Worm (Caenorhabditis elegans) whole organism, young adult: ENCODE results near the gene srv-24.

Experiments used
- B0019.2 ChIP-seq: fragments of 200-800 bp; sonication (Bioruptor generic); conservative IDR thresholded peaks from 2 replicates; pipeline ENCODE4 v1.3.6; 2022; ENCODE audit warnings: missing genetic modification reagents, missing genetic modification characterization, missing compliant biosample characterization
- B0035.1 ChIP-seq: sonication (generic microtip); optimal IDR thresholded peaks from 2 replicates; lab custom pipeline; 2016; ENCODE audit warnings: missing genetic modification characterization, mild to moderate bottlenecking, missing compliant biosample characterization, missing genotype, missing genetic modification reagents
- C06A6.2 ChIP-seq: fragments of 200-800 bp; sonication (Bioruptor generic); conservative IDR thresholded peaks from 2 replicates; pipeline ENCODE4 v1.3.6; 2022; ENCODE audit warnings: missing genetic modification characterization, missing compliant biosample characterization
- F33H1.4 ChIP-seq: fragments of 200-800 bp; sonication (Bioruptor generic); IDR thresholded peaks from 2 replicates; pipeline ENCODE4 v1.3.6; 2022; ENCODE audit warnings: missing genetic modification reagents, missing genetic modification characterization, missing compliant biosample characterization
- F39B2.1 ChIP-seq: fragments of 200-800 bp; sonication (Bioruptor generic); IDR thresholded peaks from 2 replicates; pipeline ENCODE4 v1.3.6; 2022; ENCODE audit warnings: missing genetic modification reagents, missing genetic modification characterization, missing compliant biosample characterization
- F57C9.4 ChIP-seq: sonication (generic microtip); optimal IDR thresholded peaks from 2 replicates; lab custom pipeline; 2017; ENCODE audit warnings: mild to moderate bottlenecking, missing genetic modification characterization, missing compliant biosample characterization
- T07F8.4 ChIP-seq: sonication (generic microtip); optimal IDR thresholded peaks from 2 replicates; lab custom pipeline; 2016; ENCODE audit warnings: mild to moderate bottlenecking, missing genetic modification characterization, moderate library complexity, missing compliant biosample characterization
- Y56A3A.18 ChIP-seq: fragments of 200-800 bp; sonication (Bioruptor generic); IDR thresholded peaks from 2 replicates; pipeline ENCODE4 v1.3.6; 2022; ENCODE audit warnings: missing genetic modification reagents, missing genetic modification characterization, missing compliant biosample characterization
- Y95B8A.8 ChIP-seq: fragments of 200-800 bp; sonication (Bioruptor generic); IDR thresholded peaks from 2 replicates; pipeline ENCODE4 v1.3.6; 2022; ENCODE audit warnings: missing genetic modification reagents, missing genetic modification characterization, missing compliant biosample characterization
- akir-1 ChIP-seq: fragments of 200-800 bp; sonication (Bioruptor generic); optimal IDR thresholded peaks from 2 replicates; lab custom pipeline; 2018; ENCODE audit warnings: mild to moderate bottlenecking, missing genetic modification characterization, moderate library complexity, missing compliant biosample characterization
- aptf-2 ChIP-seq: fragments of 200-800 bp; sonication (Bioruptor generic); conservative IDR thresholded peaks from 2 replicates; pipeline ENCODE4 v1.3.6; 2022; ENCODE audit warnings: missing genetic modification reagents, missing genetic modification characterization, missing compliant biosample characterization
- aptf-3 ChIP-seq: fragments of 200-800 bp; sonication (Bioruptor generic); IDR thresholded peaks from 2 replicates; pipeline ENCODE4 v1.3.6; 2022; ENCODE audit warnings: missing genetic modification characterization, missing compliant biosample characterization
- atf-7 ChIP-seq: sonication (generic microtip); optimal IDR thresholded peaks from 2 replicates; lab custom pipeline; 2017; ENCODE audit warnings: mild to moderate bottlenecking, missing genetic modification characterization, missing compliant biosample characterization
- attf-3 ChIP-seq: fragments of 200-800 bp; sonication (Bioruptor generic); conservative IDR thresholded peaks from 2 replicates; pipeline ENCODE4 v1.3.6; 2022; ENCODE audit warnings: missing genetic modification reagents, missing genetic modification characterization, missing compliant biosample characterization
- attf-6 ChIP-seq: fragments of 200-800 bp; sonication (Bioruptor generic); IDR thresholded peaks from 2 replicates; pipeline ENCODE4 v1.3.6; 2022; ENCODE audit warnings: missing genetic modification reagents, missing genetic modification characterization, missing compliant biosample characterization
- ccch-3 ChIP-seq: fragments of 200-800 bp; sonication (Bioruptor generic); optimal IDR thresholded peaks from 2 replicates; lab custom pipeline; 2018; ENCODE audit warnings: mild to moderate bottlenecking, missing genetic modification characterization, missing compliant biosample characterization
- cebp-1 ChIP-seq, 2 experiments: fragments of 200-800 bp in 1 of 2; sonication (Bioruptor generic) in 1 of 2; sonication (generic microtip) in 1 of 2; IDR thresholded peaks in 1 of 2; optimal IDR thresholded peaks in 1 of 2; 2 replicates each; pipeline versions ENCODE4 v1.3.6 to Lab custom; 2017 to 2022; ENCODE audit warnings: missing compliant biosample characterization in 2 of 2, missing genetic modification characterization in 2 of 2, mild to moderate bottlenecking in 1 of 2, missing genetic modification reagents in 1 of 2, moderate library complexity in 1 of 2
- ceh-100 ChIP-seq: fragments of 200-800 bp; sonication (Bioruptor generic); IDR thresholded peaks from 2 replicates; pipeline ENCODE4 v1.3.6; 2022; ENCODE audit warnings: missing genetic modification reagents, missing genetic modification characterization, missing compliant biosample characterization
- ceh-58 ChIP-seq: fragments of 200-800 bp; sonication (Bioruptor generic); IDR thresholded peaks from 2 replicates; pipeline ENCODE4 v1.3.6; 2022; ENCODE audit warnings: missing genetic modification characterization, missing compliant biosample characterization
- chd-7 ChIP-seq: sonication (generic microtip); optimal IDR thresholded peaks from 2 replicates; lab custom pipeline; 2016; ENCODE audit warnings: mild to moderate bottlenecking, missing genetic modification characterization, moderate library complexity, missing compliant biosample characterization
- dpff-1 ChIP-seq: sonication (generic microtip); optimal IDR thresholded peaks from 2 replicates; lab custom pipeline; 2017; ENCODE audit warnings: mild to moderate bottlenecking, missing genetic modification characterization, missing compliant biosample characterization
- dpl-1 ChIP-seq: fragments of 150-350 bp; optimal IDR thresholded peaks from 2 replicates; lab custom pipeline; 2014; ENCODE audit warnings: missing biosample characterization, missing genetic modification reagents, missing genetic modification characterization
- egl-18 ChIP-seq: fragments of 200-800 bp; sonication (Bioruptor generic); IDR thresholded peaks from 2 replicates; pipeline ENCODE4 v1.3.6; 2022; ENCODE audit warnings: missing genetic modification reagents, missing genetic modification characterization, missing compliant biosample characterization
- him-1 ChIP-seq: sonication (generic microtip); optimal IDR thresholded peaks from 2 replicates; lab custom pipeline; 2016; ENCODE audit warnings: missing genotype, missing genetic modification reagents, missing genetic modification characterization, missing compliant biosample characterization
- hmg-20 ChIP-seq: fragments of 200-800 bp; sonication (Bioruptor generic); IDR thresholded peaks from 2 replicates; pipeline ENCODE4 v1.3.6; 2022; ENCODE audit warnings: missing genetic modification reagents, missing genetic modification characterization, missing compliant biosample characterization
- hsf-1 ChIP-seq: fragments of 200-800 bp; sonication (Bioruptor generic); IDR thresholded peaks from 2 replicates; pipeline ENCODE4 v1.3.6; 2022; ENCODE audit warnings: missing genetic modification reagents, missing genetic modification characterization, missing compliant biosample characterization
- lag-1 ChIP-seq: fragments of 200-800 bp; sonication (Bioruptor generic); IDR thresholded peaks from 2 replicates; pipeline ENCODE4 v1.3.6; 2022; ENCODE audit warnings: missing genetic modification reagents, missing genetic modification characterization, missing compliant biosample characterization
- let-607 ChIP-seq, 2 experiments: fragments of 200-800 bp in 1 of 2; sonication (Bioruptor generic) in 1 of 2; sonication (generic microtip) in 1 of 2; optimal IDR thresholded peaks; 2 replicates each; lab custom pipeline; 2016 to 2018; ENCODE audit warnings: mild to moderate bottlenecking in 2 of 2, missing compliant biosample characterization in 2 of 2, missing genetic modification characterization in 2 of 2, moderate library complexity in 2 of 2, missing genotype in 1 of 2
- lin-26 ChIP-seq: fragments of 200-800 bp; sonication (Bioruptor generic); IDR thresholded peaks from 2 replicates; pipeline ENCODE4 v1.3.6; 2022; ENCODE audit warnings: missing genetic modification reagents, missing genetic modification characterization, missing compliant biosample characterization
- lsl-1 ChIP-seq: fragments of 200-800 bp; sonication (Bioruptor generic); optimal IDR thresholded peaks from 2 replicates; lab custom pipeline; 2018; ENCODE audit warnings: mild to moderate bottlenecking, missing genetic modification characterization, moderate library complexity, missing compliant biosample characterization
- mxl-1 ChIP-seq: sonication (generic microtip); optimal IDR thresholded peaks from 2 replicates; lab custom pipeline; 2016; ENCODE audit warnings: missing genetic modification characterization, missing compliant biosample characterization
- nhr-120 ChIP-seq: fragments of 200-800 bp; sonication (Bioruptor generic); IDR thresholded peaks from 2 replicates; pipeline ENCODE4 v1.3.6; 2022; ENCODE audit warnings: missing genetic modification characterization, missing compliant biosample characterization
- nhr-179 ChIP-seq: sonication (generic microtip); optimal IDR thresholded peaks from 2 replicates; lab custom pipeline; 2016; ENCODE audit warnings: mild to moderate bottlenecking, missing genetic modification characterization, missing compliant biosample characterization
- pha-4 ChIP-seq: fragments of 150-350 bp; sonication (generic microtip); optimal IDR thresholded peaks from 2 replicates; lab custom pipeline; 2014; ENCODE audit warnings: missing biosample characterization, missing genetic modification reagents, missing genetic modification characterization
- rec-8 ChIP-seq, 2 experiments: sonication (generic microtip); optimal IDR thresholded peaks; 2 replicates each; lab custom pipeline; 2016; ENCODE audit warnings: mild to moderate bottlenecking in 2 of 2, missing genetic modification characterization in 2 of 2, missing genetic modification reagents in 2 of 2, missing genotype in 2 of 2, missing biosample characterization in 1 of 2, missing compliant biosample characterization in 1 of 2, moderate library complexity in 1 of 2
- repo-1 ChIP-seq: sonication (generic microtip); optimal IDR thresholded peaks from 2 replicates; lab custom pipeline; 2017; ENCODE audit warnings: mild to moderate bottlenecking, missing genetic modification characterization, missing compliant biosample characterization
- somi-1 ChIP-seq: fragments of 200-800 bp; sonication (Bioruptor generic); optimal IDR thresholded peaks from 2 replicates; lab custom pipeline; 2018; ENCODE audit warnings: mild to moderate bottlenecking, missing genetic modification characterization, missing compliant biosample characterization
- ztf-18 ChIP-seq: sonication (generic microtip); optimal IDR thresholded peaks from 2 replicates; lab custom pipeline; 2016; ENCODE audit warnings: missing genotype, mild to moderate bottlenecking, missing genetic modification characterization, missing compliant biosample characterization
- ztf-25 ChIP-seq: fragments of 200-800 bp; sonication (Bioruptor generic); IDR thresholded peaks from 2 replicates; pipeline ENCODE4 v1.3.6; 2022; ENCODE audit warnings: missing genetic modification reagents, missing genetic modification characterization, missing compliant biosample characterization
- ztf-3 ChIP-seq: fragments of 200-800 bp; sonication (Bioruptor generic); optimal IDR thresholded peaks from 2 replicates; lab custom pipeline; 2018; ENCODE audit warnings: mild to moderate bottlenecking, missing genetic modification characterization, missing compliant biosample characterization

The srv-24 gene

DNA sequence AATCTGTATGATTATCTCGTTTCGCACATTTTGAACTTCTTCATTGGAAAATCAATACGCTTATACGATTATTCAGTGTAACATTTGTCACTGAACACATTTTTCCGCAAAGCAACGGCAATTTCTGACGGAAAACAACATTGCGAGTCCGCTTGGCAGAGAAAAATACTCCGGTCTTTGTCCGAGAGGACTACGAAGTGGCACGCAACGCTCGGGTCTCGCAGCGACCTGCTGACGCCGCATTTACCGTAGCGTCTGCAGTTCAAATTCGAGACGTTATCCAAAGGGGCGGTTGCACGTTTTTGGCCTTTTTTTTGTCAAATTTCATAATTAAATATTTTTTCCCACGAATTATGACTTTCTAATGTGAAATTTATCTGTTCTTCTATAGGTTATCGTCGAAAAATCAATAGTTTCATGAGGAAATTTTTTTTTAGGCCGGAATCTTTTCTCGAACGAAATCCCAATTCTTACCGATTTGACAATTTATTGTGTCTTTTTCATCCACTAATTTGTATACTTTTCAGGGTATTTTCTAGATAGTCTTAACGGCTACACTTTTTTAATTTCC lies 33.1 kb upstream of the srv-24 start, which contains the start of gene sqd-1 (continued):
- TF ChIP-seq B0035.1 (tag; lab: Kevin White, UChicago) (peak; percentile 30), egl-18 (GFP tag; lab: Robert Waterston, UW) (peak; percentile 72; the same call in 1 of the 2 replicates), cebp-1 (GFP tag; IDR thresholded peaks at IDR 0.05; lab: Robert Waterston, UW) (peak; percentile 73), cebp-1 (tag; optimal IDR thresholded peaks at IDR 0.05; lab: Kevin White, UChicago) (peak; percentile 90), chd-7 (tag; lab: Kevin White, UChicago) (peak; percentile 90), F57C9.4 (tag; lab: Kevin White, UChicago) (peak; percentile 79), aptf-3 (GFP tag; lab: Robert Waterston, UW) (0 out of 2 replicates have a peak, but pooled peaks have one; percentile 36), ccch-3 (GFP tag; lab: Kevin White, UChicago) (no peak), attf-6 (GFP tag; lab: Robert Waterston, UW) (peak; percentile 79; the same call in 1 of the 2 replicates), repo-1 (tag; lab: Kevin White, UChicago) (peak; percentile 90), nhr-179 (tag; lab: Kevin White, UChicago) (no peak), let-607 (tag; optimal IDR thresholded peaks at IDR 0.05; lab: Kevin White, UChicago) (peak; percentile 84 to 93), B0019.2 (GFP tag; lab: Robert Waterston, UW) (peak; percentile 57; the same call in 1 of the 2 replicates), dpff-1 (no peak), attf-3 (GFP tag; lab: Robert Waterston, UW) (peak; percentile 75), pha-4 (peak; percentile 47), Y56A3A.18 (GFP tag; lab: Robert Waterston, UW) (peak; percentile 91), hmg-20 (peak; percentile 88; the same call in 1 of the 2 replicates), somi-1 (GFP tag; lab: Kevin White, UChicago) (peak; percentile 22), atf-7 (tag; lab: Kevin White, UChicago) (peak; percentile 78), F33H1.4 (GFP tag; lab: Robert Waterston, UW) (peak; percentile 100), ztf-18 (tag; lab: Kevin White, UChicago) (peak; percentile 48), him-1 (tag; lab: Kevin White, UChicago) (no peak), lin-26 (GFP tag; lab: Robert Waterston, UW) (peak; percentile 71; the same call in 1 of the 2 replicates), F39B2.1 (GFP tag; lab: Robert Waterston, UW) (no peak), T07F8.4 (tag; lab: Kevin White, UChicago) (no peak), ztf-3 (no peak), ceh-58 (GFP tag; lab: Robert Waterston, UW) (no peak), nhr-120 (GFP tag; lab: Robert Waterston, UW) (no peak), akir-1 (no peak), rec-8 (tag; optimal IDR thresholded peaks at IDR 0.05; lab: Kevin White, UChicago) (peak in 1 of 2 experiments; percentile 7), mxl-1 (no peak), aptf-2 (GFP tag; lab: Robert Waterston, UW) (peak; percentile 65; the same call in 1 of the 2 replicates), lsl-1 (GFP tag; lab: Kevin White, UChicago) (peak; percentile 82), C06A6.2 (GFP tag; lab: Robert Waterston, UW) (peak; percentile 90), Y95B8A.8 (GFP tag; lab: Robert Waterston, UW) (peak; percentile 92), hsf-1 (peak; percentile 76; the same call in 1 of the 2 replicates), dpl-1 (GFP tag; lab: Kevin White, UChicago) (peak; percentile 61), ztf-25 (GFP tag; lab: Robert Waterston, UW) (peak; percentile 60; the same call in 1 of the 2 replicates), lag-1 (GFP tag; lab: Robert Waterston, UW) (no peak), ceh-100 (GFP tag; lab: Robert Waterston, UW) (peak; percentile 87)
